Worm (Caenorhabditis elegans): Measurements from ENCODE around the gene F33G12.7.

ce11 chrII:5056254-5056653 lies 15.8 kb upstream of the F33G12.7 start:
- TF ChIP-seq elt-2 (tag; optimal IDR thresholded peaks at IDR 0.05) (no peak), ama-1 (optimal IDR thresholded peaks at IDR 0.05) (no peak), sox-4 (tag; optimal IDR thresholded peaks at IDR 0.05) (no peak), K09A11.1 (tag; optimal IDR thresholded peaks at IDR 0.05; ENCODE audit: insufficient read depth) (no peak), nhr-11 (tag; optimal IDR thresholded peaks at IDR 0.05) (no peak), hlh-30 (tag; optimal IDR thresholded peaks at IDR 0.05; ENCODE audit: insufficient read depth) (no peak), unc-55 (GFP tag; optimal IDR thresholded peaks at IDR 0.05) (no peak), C08G9.2 (tag; optimal IDR thresholded peaks at IDR 0.05) (no peak), tbx-2 (tag; optimal IDR thresholded peaks at IDR 0.05) (no peak)
